Worm (Caenorhabditis elegans): ENCODE measurements around the gene mom-1.

Gene mom-1

DNA sequence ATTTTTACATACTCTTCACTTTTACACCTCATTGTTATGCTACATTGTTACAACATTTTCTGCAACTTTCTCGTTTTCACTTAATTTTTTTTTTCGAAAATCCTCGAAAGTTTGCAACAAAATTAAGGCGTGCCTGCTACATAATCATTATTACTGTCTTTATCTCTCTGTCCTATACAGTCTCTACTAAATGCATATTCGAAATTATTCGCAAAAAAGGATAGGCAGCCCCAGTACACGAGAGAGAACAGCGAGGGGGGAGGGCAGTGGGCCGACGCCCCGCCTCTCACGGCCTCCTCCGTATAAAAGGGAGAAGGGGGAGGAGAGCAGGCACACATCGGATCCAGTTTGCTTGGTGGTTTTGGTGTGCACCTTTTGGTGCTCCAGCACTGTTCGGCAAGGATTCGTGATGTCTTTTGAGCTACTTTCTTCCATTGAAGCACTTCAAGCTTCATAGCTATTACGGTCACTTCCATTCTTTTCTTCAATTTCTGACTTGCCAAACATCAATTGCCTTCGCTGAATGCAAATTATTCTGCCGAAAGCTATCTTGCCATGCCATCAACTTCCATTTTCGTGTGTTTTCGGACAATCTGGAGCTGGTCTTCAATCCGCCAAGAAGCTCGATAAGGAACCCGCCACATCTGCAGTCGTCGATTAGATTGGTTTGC lies 40.8 kb upstream of the mom-1 start (continued):
- peak; percentile 31 for TF ChIP-seq sdz-12 (GFP tag; optimal IDR thresholded peaks at IDR 0.05)
- no peak for TF ChIP-seq gei-8 (GFP tag; optimal IDR thresholded peaks at IDR 0.05)
- no peak for TF ChIP-seq nhr-77 (tag; optimal IDR thresholded peaks at IDR 0.05)
- TF ChIP-seq F10B5.3 (tag; optimal IDR thresholded peaks at IDR 0.05): no peak
- TF ChIP-seq ZK546.5 (tag; optimal IDR thresholded peaks at IDR 0.05): no peak
- TF ChIP-seq R02D3.7 (tag; optimal IDR thresholded peaks at IDR 0.05): no peak
- TF ChIP-seq daf-12 (tag; optimal IDR thresholded peaks at IDR 0.05): no peak
- 0 out of 2 replicates have a peak, but pooled peaks have one; percentile 28 for TF ChIP-seq madf-9 (GFP tag; conservative IDR thresholded peaks at IDR 0.05)
- no peak for TF ChIP-seq lim-7 (GFP tag; IDR thresholded peaks at IDR 0.05)
- no peak for TF ChIP-seq zag-1 (tag; optimal IDR thresholded peaks at IDR 0.05)
- TF ChIP-seq ztf-11 (tag; optimal IDR thresholded peaks at IDR 0.05): no peak
- TF ChIP-seq ZK337.2 (GFP tag; IDR thresholded peaks at IDR 0.05): no peak
- no peak for TF ChIP-seq unc-130 (GFP tag; optimal IDR thresholded peaks at IDR 0.05)
- no peak for TF ChIP-seq zfp-2 (tag; optimal IDR thresholded peaks at IDR 0.05)
- peak; percentile 64; the same call in 1 of the 2 replicates for TF ChIP-seq egl-43 (GFP tag; IDR thresholded peaks at IDR 0.05)
- no peak for TF ChIP-seq Y5F2A.4 (GFP tag; optimal IDR thresholded peaks at IDR 0.05)
- TF ChIP-seq lsy-2 (tag; optimal IDR thresholded peaks at IDR 0.05): peak in 1 of 2 experiments; percentile 50
- TF ChIP-seq lin-39 (tag; optimal IDR thresholded peaks at IDR 0.05): no peak
- no peak for TF ChIP-seq ceh-32 (tag; optimal IDR thresholded peaks at IDR 0.05; ENCODE audit: poor library complexity)
- no peak for TF ChIP-seq ztf-7 (tag; optimal IDR thresholded peaks at IDR 0.05)
- no peak for TF ChIP-seq ces-1 (GFP tag; optimal IDR thresholded peaks at IDR 0.05)
- TF ChIP-seq dpl-1 (GFP tag; optimal IDR thresholded peaks at IDR 0.05): no peak
- no peak for TF ChIP-seq nhr-237 (tag; optimal IDR thresholded peaks at IDR 0.05)
- TF ChIP-seq nhr-111 (GFP tag; optimal IDR thresholded peaks at IDR 0.05): no peak
- no peak for TF ChIP-seq fkh-10 (GFP tag; optimal IDR thresholded peaks at IDR 0.05)
- no peak for TF ChIP-seq fos-1 (tag; optimal IDR thresholded peaks at IDR 0.05)
- TF ChIP-seq mep-1 (tag; optimal IDR thresholded peaks at IDR 0.05): peak; percentile 58
- peak; percentile 98 for TF ChIP-seq aha-1 (tag)
- no peak for TF ChIP-seq snpc-4 (tag; optimal IDR thresholded peaks at IDR 0.05)
- TF ChIP-seq cey-2 (tag; optimal IDR thresholded peaks at IDR 0.05; ENCODE audit: borderline replicate concordance, insufficient read depth): no peak
- TF ChIP-seq vab-7 (GFP tag; IDR thresholded peaks at IDR 0.05): no peak
- no peak for TF ChIP-seq madf-5 (GFP tag; IDR thresholded peaks at IDR 0.05)
- TF ChIP-seq ceh-20 (GFP tag; IDR thresholded peaks at IDR 0.05): no peak
- no peak for TF ChIP-seq lin-13 (GFP tag; optimal IDR thresholded peaks at IDR 0.05)
- TF ChIP-seq nhr-41 (GFP tag; IDR thresholded peaks at IDR 0.05): no peak; the same call in 1 of the 2 replicates
- TF ChIP-seq nhr-11 (tag; optimal IDR thresholded peaks at IDR 0.05): peak; percentile 73
- no peak for TF ChIP-seq dmd-9 (GFP tag; IDR thresholded peaks at IDR 0.05)
- no peak for TF ChIP-seq nhr-6 (tag; optimal IDR thresholded peaks at IDR 0.05)
- TF ChIP-seq Y105C5A.15 (GFP tag; IDR thresholded peaks at IDR 0.05): no peak

DNA sequence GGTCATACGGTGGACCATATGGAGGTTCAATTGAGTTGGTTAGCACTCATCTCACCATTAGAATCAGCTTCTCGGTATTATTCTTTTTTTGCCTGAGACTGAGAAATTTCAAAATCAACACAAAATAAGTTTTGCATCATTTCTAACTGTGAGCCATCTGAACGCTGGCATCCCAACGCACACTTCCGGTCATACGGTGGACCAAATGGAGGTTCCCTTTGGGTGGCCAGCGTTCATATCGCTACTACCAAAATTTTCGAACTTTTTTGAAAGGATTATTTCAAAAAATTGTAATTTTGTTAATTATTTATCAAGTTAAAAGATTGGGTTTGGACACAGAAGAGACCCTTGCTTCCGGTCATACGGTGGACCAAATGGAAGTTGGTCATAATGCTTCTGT lies 40.2 kb upstream of the mom-1 start:
- TF ChIP-seq lin-15B (tag; optimal IDR thresholded peaks at IDR 0.05): no peak
- TF ChIP-seq gei-8 (GFP tag; optimal IDR thresholded peaks at IDR 0.05): no peak
- TF ChIP-seq daf-16 (GFP tag; optimal IDR thresholded peaks at IDR 0.05): no peak
- TF ChIP-seq daf-16 (tag; optimal IDR thresholded peaks at IDR 0.05): peak; percentile 53
- TF ChIP-seq lir-3 (tag; optimal IDR thresholded peaks at IDR 0.05): no peak
- TF ChIP-seq unc-130 (GFP tag; optimal IDR thresholded peaks at IDR 0.05): no peak
- TF ChIP-seq ces-1 (GFP tag; optimal IDR thresholded peaks at IDR 0.05): no peak
- TF ChIP-seq aha-1 (tag): peak; percentile 22

Measured in whole organism, L4 larva.